Fruit fly (Drosophila melanogaster): ENCODE data around the gene Pburs.

Pburs gene

DNA sequence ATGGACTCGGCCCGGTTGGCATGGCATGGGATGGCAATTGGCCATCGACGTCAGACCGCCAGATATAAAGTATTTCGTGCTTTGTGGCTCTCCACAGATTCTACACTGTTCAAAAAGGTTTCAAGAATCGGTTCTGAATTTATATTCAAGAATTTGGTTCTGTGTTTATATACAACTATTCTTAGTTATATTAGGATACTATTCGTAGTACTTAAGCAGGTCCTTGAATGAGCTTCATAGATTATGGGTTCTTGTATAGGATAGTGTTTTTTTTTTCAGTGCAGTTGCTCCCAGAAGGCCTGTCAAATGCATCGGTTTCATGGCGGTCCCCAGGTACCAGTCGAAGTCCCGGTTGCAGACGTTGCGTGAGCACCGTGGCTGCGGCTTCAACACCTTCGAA is 30.6 kb downstream of the Pburs start (continued):
- TF ChIP-seq NK7.1 (GFP tag; optimal IDR thresholded peaks at IDR 0.05) (no peak), CG7556 (GFP tag; optimal IDR thresholded peaks at IDR 0.05) (no peak), CG14014 (GFP tag; IDR thresholded peaks at IDR 0.05) (no peak), CG2712 (tag; optimal IDR thresholded peaks at IDR 0.05) (peak; percentile 59), CG43689 (GFP tag; IDR thresholded peaks at IDR 0.05) (no peak), Doc2 (GFP tag; IDR thresholded peaks at IDR 0.05) (no peak), CG15011 (GFP tag; optimal IDR thresholded peaks at IDR 0.05) (no peak), NFAT (GFP tag; IDR thresholded peaks at IDR 0.05) (no peak), gsb (GFP tag; IDR thresholded peaks at IDR 0.05) (no peak), CG13624 (GFP tag; optimal IDR thresholded peaks at IDR 0.05) (no peak), CG15514 (GFP tag; optimal IDR thresholded peaks at IDR 0.05) (no peak), CG10321 (GFP tag; IDR thresholded peaks at IDR 0.05) (no peak), CG16815 (GFP tag; optimal IDR thresholded peaks at IDR 0.05) (peak; percentile 9), phol (tag; optimal IDR thresholded peaks at IDR 0.05) (peak; percentile 33), bsh (GFP tag; optimal IDR thresholded peaks at IDR 0.05) (peak; percentile 38 to 81), CG10209 (GFP tag; optimal IDR thresholded peaks at IDR 0.05) (no peak), CG30431 (GFP tag; optimal IDR thresholded peaks at IDR 0.05) (peak; percentile 3), Dip2 (GFP tag; IDR thresholded peaks at IDR 0.05) (no peak), CkIIα-i1 (GFP tag; IDR thresholded peaks at IDR 0.05) (no peak), sc (optimal IDR thresholded peaks at IDR 0.05) (no peak), sc (GFP tag; optimal IDR thresholded peaks at IDR 0.05) (no peak), da (GFP tag; optimal IDR thresholded peaks at IDR 0.05) (no peak), prd (optimal IDR thresholded peaks at IDR 0.05) (no peak), prd (GFP tag; IDR thresholded peaks at IDR 0.05) (peak; percentile 61), crp (GFP tag; optimal IDR thresholded peaks at IDR 0.05) (no peak), CG34224 (GFP tag; IDR thresholded peaks at IDR 0.05; ENCODE audit: partially characterized antibody) (no peak), maf-S (GFP tag; optimal IDR thresholded peaks at IDR 0.05) (no peak), twi (tag; optimal IDR thresholded peaks at IDR 0.05) (no peak), CG31388 (GFP tag; optimal IDR thresholded peaks at IDR 0.05) (no peak), CG11398 (GFP tag; optimal IDR thresholded peaks at IDR 0.05) (no peak), Abd-B (GFP tag; optimal IDR thresholded peaks at IDR 0.05) (no peak), chm (GFP tag; IDR thresholded peaks at IDR 0.05) (no peak), grau (tag; optimal IDR thresholded peaks at IDR 0.05) (no peak), CG16813 (GFP tag; IDR thresholded peaks at IDR 0.05; ENCODE audit: partially characterized antibody) (no peak), CG4328 (GFP tag; optimal IDR thresholded peaks at IDR 0.05) (no peak), croc (GFP tag; conservative IDR thresholded peaks at IDR 0.05) (no peak), gro (GFP tag; optimal IDR thresholded peaks at IDR 0.05) (no peak), CG7839 (tag; optimal IDR thresholded peaks at IDR 0.05) (peak; percentile 16), YL-1 (GFP tag; optimal IDR thresholded peaks at IDR 0.05) (no peak), pfk (GFP tag; optimal IDR thresholded peaks at IDR 0.05) (no peak), eve (GFP tag; optimal IDR thresholded peaks at IDR 0.05) (no peak), CG18262 (tag; optimal IDR thresholded peaks at IDR 0.05) (peak; percentile 45), Mrtf (GFP tag; IDR thresholded peaks at IDR 0.05) (no peak), ems (GFP tag; optimal IDR thresholded peaks at IDR 0.05) (no peak), dysf (GFP tag; IDR thresholded peaks at IDR 0.05) (no peak), CG6791 (GFP tag; IDR thresholded peaks at IDR 0.05; ENCODE audit: partially characterized antibody) (no peak), CG32772 (GFP tag; IDR thresholded peaks at IDR 0.05) (no peak), CG7963 (GFP tag; IDR thresholded peaks at IDR 0.05; ENCODE audit: partially characterized antibody) (no peak), H15 (GFP tag; IDR thresholded peaks at IDR 0.05) (no peak), CrebB (tag; optimal IDR thresholded peaks at IDR 0.05) (no peak), CG11247 (GFP tag; IDR thresholded peaks at IDR 0.05) (no peak), MBD-R2 (GFP tag; IDR thresholded peaks at IDR 0.05) (no peak), D19B (GFP tag; optimal IDR thresholded peaks at IDR 0.05) (no peak)
